Worm (Caenorhabditis elegans) whole organism, early embryonic: Measurements from ENCODE around the gene K09F6.3.

Experiments
- ama-1 ChIP-seq: fragments of 150-350 bp; optimal IDR thresholded peaks from 2 replicates; lab custom pipeline; 2014
- ceh-13 ChIP-seq: fragments of 200-800 bp; sonication (Bioruptor generic); optimal IDR thresholded peaks from 2 replicates; lab custom pipeline; 2018; ENCODE audit warnings: mild to moderate bottlenecking, missing genetic modification characterization, missing compliant biosample characterization
- hnd-1 ChIP-seq: sonication (generic microtip); optimal IDR thresholded peaks from 2 replicates; lab custom pipeline; 2016; ENCODE audit warnings: missing genetic modification characterization, missing compliant biosample characterization
- sea-1 ChIP-seq: fragments of 200-800 bp; sonication (Bioruptor generic); conservative IDR thresholded peaks from 2 replicates; pipeline ENCODE4 v1.3.6; 2022; ENCODE audit warnings: missing genetic modification characterization, missing compliant biosample characterization
- tbx-37 ChIP-seq: fragments of 200-800 bp; sonication (Bioruptor generic); conservative IDR thresholded peaks from 2 replicates; pipeline ENCODE4 v1.3.6; 2022; ENCODE audit warnings: missing genetic modification reagents, missing genetic modification characterization, missing compliant biosample characterization

DNA sequence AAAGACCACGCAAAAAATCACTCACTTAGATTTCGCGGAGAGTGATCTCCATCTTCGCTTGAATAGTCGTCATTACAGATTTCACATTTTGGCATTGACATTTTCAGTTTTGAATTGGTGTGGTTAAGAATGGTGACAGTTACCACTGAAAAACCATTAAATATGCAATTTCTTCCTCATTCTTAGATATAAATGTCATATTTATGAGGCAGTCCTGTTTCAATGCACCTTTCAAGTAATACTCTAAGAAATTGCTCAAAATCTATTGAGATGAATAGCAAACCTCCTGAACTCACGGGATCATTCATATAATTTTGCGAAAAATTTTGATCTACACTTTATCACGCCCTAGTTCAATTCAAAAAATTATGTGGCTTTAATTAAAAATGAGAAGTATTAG lies 37.1 kb downstream of the K09F6.3 start, which contains the start of gene K09F6.7:
- TF ChIP-seq ama-1 (no peak), ceh-13 (GFP tag; lab: Kevin White, UChicago) (no peak), tbx-37 (no peak), hnd-1 (tag; lab: Kevin White, UChicago) (no peak), sea-1 (GFP tag; lab: Robert Waterston, UW) (no peak)
